Worm (Caenorhabditis elegans): Measurements from ENCODE around the gene ztf-13.
A peak's percentile ranks its signal among the peaks of the same experiment; 100 is the strongest.

Gene ztf-13

DNA sequence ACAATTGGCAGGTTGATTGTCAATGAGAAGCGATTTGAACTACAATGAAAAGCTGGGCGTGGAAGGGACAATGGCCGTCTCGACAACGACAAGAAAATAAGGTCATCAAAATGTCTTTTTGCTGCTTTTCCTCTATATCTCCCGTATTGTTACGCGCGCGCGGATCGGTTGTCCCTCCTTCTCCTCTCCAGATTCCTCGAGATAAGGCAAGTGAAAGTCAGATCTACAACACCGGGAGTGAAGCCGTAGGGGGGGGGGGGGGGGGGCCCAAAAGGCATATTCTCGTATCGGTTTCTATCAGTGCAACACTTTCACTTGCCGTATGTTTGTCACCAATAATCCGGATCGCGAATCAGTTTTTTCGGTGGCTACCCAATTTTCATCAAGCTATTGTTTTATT is 7.7 kb downstream of the ztf-13 start, which contains the start of gene wrt-2:
TSS of gene wrt-2 (minus strand) at position 46 of the 400 bp plus-strand sequence.
- TF ChIP-seq lin-15B (tag; optimal IDR thresholded peaks at IDR 0.05), result no peak
- no peak for TF ChIP-seq alr-1 (tag; optimal IDR thresholded peaks at IDR 0.05; ENCODE audit: borderline replicate concordance)
- no peak for TF ChIP-seq nhr-28 (tag; optimal IDR thresholded peaks at IDR 0.05)
- TF ChIP-seq nhr-237 (tag; optimal IDR thresholded peaks at IDR 0.05), result no peak
- no peak for TF ChIP-seq efl-1 (optimal IDR thresholded peaks at IDR 0.05)
- TF ChIP-seq efl-1 (GFP tag; optimal IDR thresholded peaks at IDR 0.05 in 1 of 2), result peak in 1 of 2 experiments; percentile 10
- TF ChIP-seq blmp-1 (tag; optimal IDR thresholded peaks at IDR 0.05), result peak; percentile 83
- no peak for TF ChIP-seq pag-3 (tag; optimal IDR thresholded peaks at IDR 0.05; ENCODE audit: borderline replicate concordance, insufficient read depth)
- TF ChIP-seq ceh-88 (GFP tag; IDR thresholded peaks at IDR 0.05), result no peak

- TF ChIP-seq sup-37 (GFP tag; optimal IDR thresholded peaks at IDR 0.05) (no peak), nhr-71 (tag; optimal IDR thresholded peaks at IDR 0.05) (peak; percentile 12), nhr-90 (tag; optimal IDR thresholded peaks at IDR 0.05; ENCODE audit: poor library complexity) (peak; percentile 23), mef-2 (tag; optimal IDR thresholded peaks at IDR 0.05) (no peak)
Measured at ce11 chrX:3092460-3092859, 9.5 kb downstream of the ztf-13 start.

DNA sequence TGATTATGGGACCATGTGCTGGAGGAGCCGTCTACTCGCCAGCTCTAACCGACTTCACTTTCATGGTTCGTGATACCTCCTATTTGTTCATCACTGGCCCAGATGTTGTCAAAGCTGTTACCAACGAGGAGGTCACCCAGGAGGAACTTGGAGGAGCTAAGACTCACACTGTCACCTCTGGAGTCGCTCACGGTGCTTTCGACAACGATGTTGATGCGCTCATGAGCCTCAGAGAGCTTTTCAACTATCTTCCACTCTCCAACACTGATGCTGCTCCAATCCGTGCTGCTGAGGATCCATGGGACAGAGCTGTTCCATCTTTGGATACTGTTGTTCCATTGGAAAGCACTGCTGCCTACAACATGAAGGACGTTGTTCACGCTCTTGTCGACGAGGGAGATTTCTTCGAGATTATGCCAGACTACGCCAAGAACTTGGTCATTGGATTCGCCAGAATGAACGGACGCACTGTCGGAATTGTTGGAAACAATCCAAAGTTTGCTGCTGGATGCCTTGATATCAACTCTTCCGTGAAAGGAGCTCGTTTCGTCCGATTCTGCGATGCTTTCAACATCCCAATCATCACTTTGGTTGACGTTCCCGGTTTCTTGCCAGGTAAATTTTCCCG is 10.7 kb downstream of the ztf-13 start:
- TF ChIP-seq nhr-85 (tag), result peak; percentile 6
- TF ChIP-seq snu-23 (GFP tag; optimal IDR thresholded peaks at IDR 0.05), result no peak

DNA sequence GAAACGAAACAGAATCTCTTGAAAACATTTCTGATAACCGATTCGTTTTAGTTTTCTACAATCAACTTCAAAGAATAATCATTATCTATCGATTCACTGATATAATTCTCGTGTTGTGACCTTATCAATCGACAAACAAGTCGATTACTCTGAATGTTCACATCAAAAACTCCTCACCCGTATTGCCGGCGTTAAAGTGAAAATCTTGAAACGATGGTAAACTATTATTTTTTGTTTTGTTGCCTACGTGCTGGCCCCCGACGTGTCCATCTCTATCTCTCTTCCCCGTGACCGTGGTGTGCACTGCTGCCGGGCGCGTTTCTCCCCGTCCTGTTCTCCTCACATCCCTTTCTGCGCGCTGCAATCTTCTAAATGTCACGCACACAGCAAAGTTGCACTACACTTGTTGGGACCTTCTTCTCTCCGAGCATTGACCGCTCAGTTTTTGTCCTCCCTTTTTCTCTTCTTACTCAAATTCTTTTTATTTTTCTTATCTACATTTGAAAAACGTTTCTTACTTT is 12.0 kb downstream of the ztf-13 start:
- TF ChIP-seq ets-5 (GFP tag; IDR thresholded peaks at IDR 0.05), result no peak
- TF ChIP-seq ztf-4 (tag; optimal IDR thresholded peaks at IDR 0.05), result peak; percentile 31
- TF ChIP-seq rnt-1 (tag; optimal IDR thresholded peaks at IDR 0.05), result peak; percentile 59
- TF ChIP-seq unc-98 (GFP tag; IDR thresholded peaks at IDR 0.05), result no peak
- TF ChIP-seq C04F5.9 (tag; optimal IDR thresholded peaks at IDR 0.05), result no peak
- peak in 1 of 3 experiments; percentile 65 for TF ChIP-seq ceh-82 (tag; optimal IDR thresholded peaks at IDR 0.05)
- peak; percentile 78 for TF ChIP-seq elt-2 (tag; optimal IDR thresholded peaks at IDR 0.05)
- TF ChIP-seq pqm-1 (tag; optimal IDR thresholded peaks at IDR 0.05), result peak; percentile 25
- no peak for TF ChIP-seq fos-1 (tag; optimal IDR thresholded peaks at IDR 0.05)
- no peak for TF ChIP-seq mef-2 (tag; optimal IDR thresholded peaks at IDR 0.05)
- peak in 5 of 6 experiments; percentile 25 to 72 (median 42) for TF ChIP-seq elt-3 (tag; optimal IDR thresholded peaks at IDR 0.05)
- TF ChIP-seq fkh-4 (tag; optimal IDR thresholded peaks at IDR 0.05; ENCODE audit: borderline replicate concordance), result no peak
- TF ChIP-seq lsy-2 (tag; optimal IDR thresholded peaks at IDR 0.05), result peak in 1 of 2 experiments; percentile 34
- TF ChIP-seq F16B12.6 (tag; optimal IDR thresholded peaks at IDR 0.05), result no peak
- no peak for TF ChIP-seq fkh-8 (tag; optimal IDR thresholded peaks at IDR 0.05)
- peak; percentile 22 for TF ChIP-seq lir-3 (tag; optimal IDR thresholded peaks at IDR 0.05; ENCODE audit: poor library complexity)
- TF ChIP-seq alr-1 (tag; optimal IDR thresholded peaks at IDR 0.05; ENCODE audit: borderline replicate concordance), result no peak
- TF ChIP-seq lin-13 (GFP tag; optimal IDR thresholded peaks at IDR 0.05), result no peak
- peak; percentile 14 for TF ChIP-seq blmp-1 (tag; optimal IDR thresholded peaks at IDR 0.05)
- TF ChIP-seq unc-62 (GFP tag; optimal IDR thresholded peaks at IDR 0.05), result no peak
- TF ChIP-seq nhr-85 (tag), result peak; percentile 74
- TF ChIP-seq hpl-2 (GFP tag; optimal IDR thresholded peaks at IDR 0.05), result no peak
- TF ChIP-seq unc-86 (tag; optimal IDR thresholded peaks at IDR 0.05), result no peak
- peak; percentile 35 for TF ChIP-seq dsc-1 (tag; optimal IDR thresholded peaks at IDR 0.05)
- no peak for TF ChIP-seq aly-2 (tag; optimal IDR thresholded peaks at IDR 0.05)
- peak; percentile 51; the same call in 1 of the 2 replicates for TF ChIP-seq nhr-19 (GFP tag; conservative IDR thresholded peaks at IDR 0.05)
- no peak for TF ChIP-seq egl-13 (tag; optimal IDR thresholded peaks at IDR 0.05)
- peak; percentile 54 for TF ChIP-seq tbx-2 (tag; optimal IDR thresholded peaks at IDR 0.05)
- no peak for TF ChIP-seq nhr-28 (tag; optimal IDR thresholded peaks at IDR 0.05)
- peak; percentile 49 for TF ChIP-seq mep-1 (tag; optimal IDR thresholded peaks at IDR 0.05)
- TF ChIP-seq sup-37 (GFP tag; optimal IDR thresholded peaks at IDR 0.05), result no peak
- TF ChIP-seq efl-3 (GFP tag; optimal IDR thresholded peaks at IDR 0.05), result no peak
- TF ChIP-seq jun-1 (tag; optimal IDR thresholded peaks at IDR 0.05), result no peak
- TF ChIP-seq xbp-1 (tag; optimal IDR thresholded peaks at IDR 0.05), result no peak
- no peak for TF ChIP-seq isw-1 (GFP tag; IDR thresholded peaks at IDR 0.05)
- TF ChIP-seq irx-1 (tag; optimal IDR thresholded peaks at IDR 0.05), result no peak
- peak; percentile 48 for TF ChIP-seq nhr-47 (tag; optimal IDR thresholded peaks at IDR 0.05)
